Worm (Caenorhabditis elegans): Measurements from ENCODE around the gene D1014.5.

ce11 chrV:8145329-8145728 is 21.8 kb downstream of the D1014.5 start, which contains the start of gene D1014.13:
- TF ChIP-seq nhr-85 (tag), result no peak
- TF ChIP-seq pqm-1 (tag; optimal IDR thresholded peaks at IDR 0.05), result no peak
- no peak for TF ChIP-seq ceh-82 (tag; optimal IDR thresholded peaks at IDR 0.05)
